Fruit fly (Drosophila melanogaster) whole organism, adult: ENCODE measurements around the gene upd3.

ENCODE experiments used
- CG11617 ChIP-seq: fragments of 200-800 bp; sonication (Bioruptor generic); optimal IDR thresholded peaks from 2 replicates; lab custom pipeline; 2017; ENCODE audit warnings: mild to moderate bottlenecking, missing biosample characterization, missing genetic modification reagents, missing genetic modification characterization
- CG14711 ChIP-seq: fragments of 200-800 bp; sonication (Bioruptor generic); optimal IDR thresholded peaks from 2 replicates; lab custom pipeline; 2018; ENCODE audit warnings: missing biosample characterization, mild to moderate bottlenecking, missing genetic modification characterization, moderate library complexity
- CG1620 ChIP-seq: fragments of 200-800 bp; sonication (Bioruptor generic); optimal IDR thresholded peaks from 2 replicates; lab custom pipeline; 2016; ENCODE audit warnings: missing biosample characterization, missing genetic modification characterization
- Hr96 ChIP-seq: fragments of 200-800 bp; sonication (Bioruptor generic); optimal IDR thresholded peaks from 2 replicates; lab custom pipeline; 2016; ENCODE audit warnings: missing biosample characterization, missing genetic modification characterization
- cnc ChIP-seq, 2 experiments: fragments of >200 bp; optimal IDR thresholded peaks; 2 replicates each; lab custom pipeline; 2017
- kay ChIP-seq: fragments of 200-800 bp; sonication (Bioruptor generic); peaks from one replicate; lab custom pipeline; 2016; ENCODE audit warnings: missing biosample characterization, missing genetic modification characterization, borderline replicate concordance
- ovo ChIP-seq: fragments of 200-800 bp; sonication (Bioruptor generic); optimal IDR thresholded peaks from 2 replicates; lab custom pipeline; 2016; ENCODE audit warnings: missing biosample characterization, missing genetic modification characterization
- pad ChIP-seq: fragments of 200-800 bp; sonication (Bioruptor generic); optimal IDR thresholded peaks from 3 replicates; lab custom pipeline; 2017; ENCODE audit warnings: missing biosample characterization, missing genetic modification characterization, mild to moderate bottlenecking, moderate library complexity, missing genetic modification reagents

dm6 chrX:18243376-18244272 is 33.4 kb upstream of the upd3 start:
- TF ChIP-seq pad (no peak), CG14711 (tag; lab: Kevin White, UChicago) (no peak), CG11617 (GFP tag; lab: Kevin White, UChicago) (no peak), cnc (optimal IDR thresholded peaks at IDR 0.05; lab: Kevin White, UChicago) (no peak), Hr96 (GFP tag; lab: Kevin White, UChicago) (no peak), ovo (no peak), kay (GFP tag; lab: Kevin White, UChicago) (no peak), CG1620 (GFP tag; lab: Kevin White, UChicago) (no peak)
